Comparison of ENCODE assay signal across 2 worm cellular contexts in the genomic region with DNA sequence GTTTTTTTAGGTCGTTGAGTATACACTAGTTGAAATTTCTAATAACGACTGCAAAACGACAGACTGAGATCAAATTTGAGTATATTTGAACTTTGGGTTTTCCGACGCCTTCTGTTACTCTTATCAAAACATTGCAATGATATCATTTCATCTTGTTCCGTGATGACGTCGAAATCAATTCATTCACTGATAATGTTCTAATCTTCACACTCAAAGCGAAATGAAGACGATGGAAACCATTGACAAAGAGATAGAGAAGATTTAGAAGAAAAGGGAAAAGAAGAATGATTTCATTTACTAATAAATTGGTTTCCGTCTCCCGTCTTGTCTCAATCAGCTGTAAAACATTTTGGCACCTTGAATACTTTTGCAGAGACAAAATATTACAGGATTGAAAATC.
TF ChIP-seq lines count a peak whose summit lies in the region.

No protein-coding gene starts in this region.

TF ChIP-seq in whole organism, L1 larva, 84 proteins besides CTCF, POLR2A, EP300 and RAD21 (continued from another document):
- TF ChIP-seq blmp-1 (tag; optimal IDR thresholded peaks at IDR 0.05; lab: Kevin White, UChicago) (peak; percentile 89), ces-1 (GFP tag; optimal IDR thresholded peaks at IDR 0.05; lab: Kevin White, UChicago) (no peak), zag-1 (tag; optimal IDR thresholded peaks at IDR 0.05; lab: Kevin White, UChicago) (no peak), pax-3 (tag; optimal IDR thresholded peaks at IDR 0.05; lab: Kevin White, UChicago) (no peak), F16B12.6 (tag; optimal IDR thresholded peaks at IDR 0.05; lab: Kevin White, UChicago) (no peak), elt-3 (tag; optimal IDR thresholded peaks at IDR 0.05; lab: Kevin White, UChicago) (peak in 5 of 6 experiments; percentile 78 to 89 (median 86)), sup-37 (GFP tag; optimal IDR thresholded peaks at IDR 0.05; lab: Kevin White, UChicago) (no peak), mab-9 (GFP tag; IDR thresholded peaks at IDR 0.05; lab: Robert Waterston, UW) (no peak)

TF ChIP-seq in whole organism, L2 larva, 48 proteins besides CTCF, POLR2A, EP300 and RAD21 (continued from another document):
- TF ChIP-seq lsy-2 (tag; optimal IDR thresholded peaks at IDR 0.05; lab: Kevin White, UChicago) = no peak
- TF ChIP-seq nhr-237 (tag; optimal IDR thresholded peaks at IDR 0.05; lab: Kevin White, UChicago) = no peak
- no peak for TF ChIP-seq nhr-10 (tag; optimal IDR thresholded peaks at IDR 0.05; lab: Kevin White, UChicago)
- TF ChIP-seq unc-55 (GFP tag; optimal IDR thresholded peaks at IDR 0.05; lab: Kevin White, UChicago) = no peak
- no peak for TF ChIP-seq ztf-11 (tag; optimal IDR thresholded peaks at IDR 0.05; lab: Kevin White, UChicago)
- no peak for TF ChIP-seq skn-1 (tag; optimal IDR thresholded peaks at IDR 0.05; lab: Kevin White, UChicago)
TF ChIP-seq in whole organism, L2 larva: peak in this region for 5.
